Worm (Caenorhabditis elegans) whole organism, early embryonic: Measurements from ENCODE around the gene rfk-1.

ENCODE experiments used
- B0310.2 ChIP-seq: sonication (generic microtip); optimal IDR thresholded peaks from 2 replicates; lab custom pipeline; 2016; ENCODE audit warnings: mild to moderate bottlenecking, missing genetic modification characterization, missing compliant biosample characterization
- F13C5.2 ChIP-seq: sonication (generic microtip); optimal IDR thresholded peaks from 2 replicates; lab custom pipeline; 2017; ENCODE audit warnings: mild to moderate bottlenecking, missing genetic modification characterization, inconsistent platforms, missing compliant biosample characterization
- aly-1 ChIP-seq: sonication (generic microtip); optimal IDR thresholded peaks from 2 replicates; lab custom pipeline; 2016; ENCODE audit warnings: missing genetic modification characterization, missing compliant biosample characterization
- ama-1 ChIP-seq: fragments of 150-350 bp; optimal IDR thresholded peaks from 2 replicates; lab custom pipeline; 2014
- ceh-13 ChIP-seq: fragments of 200-800 bp; sonication (Bioruptor generic); optimal IDR thresholded peaks from 2 replicates; lab custom pipeline; 2018; ENCODE audit warnings: mild to moderate bottlenecking, missing genetic modification characterization, missing compliant biosample characterization
- ceh-36 ChIP-seq: sonication (generic microtip); optimal IDR thresholded peaks from 2 replicates; lab custom pipeline; 2016; ENCODE audit warnings: missing genetic modification characterization, inconsistent platforms, missing compliant biosample characterization
- ets-7 ChIP-seq: sonication (generic microtip); optimal IDR thresholded peaks from 2 replicates; lab custom pipeline; 2016; ENCODE audit warnings: missing genotype, missing genetic modification characterization, missing compliant biosample characterization
- flt-1 ChIP-seq: fragments of 200-800 bp; sonication (Bioruptor generic); IDR thresholded peaks from 2 replicates; pipeline ENCODE4 v1.3.6; 2022; ENCODE audit warnings: missing genetic modification characterization, missing compliant biosample characterization
- hmbx-1 ChIP-seq: sonication (generic microtip); optimal IDR thresholded peaks from 2 replicates; lab custom pipeline; 2016; ENCODE audit warnings: mild to moderate bottlenecking, missing genetic modification characterization, missing compliant biosample characterization
- hmg-4 ChIP-seq: fragments of 200-800 bp; sonication (Bioruptor generic); optimal IDR thresholded peaks from 2 replicates; lab custom pipeline; 2018; ENCODE audit warnings: mild to moderate bottlenecking, missing genetic modification characterization, missing compliant biosample characterization
- hnd-1 ChIP-seq: sonication (generic microtip); optimal IDR thresholded peaks from 2 replicates; lab custom pipeline; 2016; ENCODE audit warnings: missing genetic modification characterization, missing compliant biosample characterization
- pes-1 ChIP-seq: fragments of 200-800 bp; sonication (Bioruptor generic); IDR thresholded peaks from 2 replicates; pipeline ENCODE4 v1.3.6; 2022; ENCODE audit warnings: missing genetic modification reagents, missing genetic modification characterization, missing compliant biosample characterization
- scrt-1 ChIP-seq: fragments of 200-800 bp; sonication (Bioruptor generic); IDR thresholded peaks from 2 replicates; pipeline ENCODE4 v1.3.6; 2022; ENCODE audit warnings: missing genetic modification characterization, missing compliant biosample characterization
- sea-1 ChIP-seq: fragments of 200-800 bp; sonication (Bioruptor generic); conservative IDR thresholded peaks from 2 replicates; pipeline ENCODE4 v1.3.6; 2022; ENCODE audit warnings: missing genetic modification characterization, missing compliant biosample characterization
- tbx-11 ChIP-seq: fragments of 200-800 bp; sonication (Bioruptor generic); IDR thresholded peaks from 2 replicates; pipeline ENCODE4 v1.3.6; 2022; ENCODE audit warnings: missing genetic modification characterization, missing compliant biosample characterization
- tbx-37 ChIP-seq: fragments of 200-800 bp; sonication (Bioruptor generic); conservative IDR thresholded peaks from 2 replicates; pipeline ENCODE4 v1.3.6; 2022; ENCODE audit warnings: missing genetic modification reagents, missing genetic modification characterization, missing compliant biosample characterization
- tra-4 ChIP-seq: sonication (generic microtip); optimal IDR thresholded peaks from 2 replicates; lab custom pipeline; 2017; ENCODE audit warnings: missing genetic modification characterization, missing compliant biosample characterization

The rfk-1 gene

DNA sequence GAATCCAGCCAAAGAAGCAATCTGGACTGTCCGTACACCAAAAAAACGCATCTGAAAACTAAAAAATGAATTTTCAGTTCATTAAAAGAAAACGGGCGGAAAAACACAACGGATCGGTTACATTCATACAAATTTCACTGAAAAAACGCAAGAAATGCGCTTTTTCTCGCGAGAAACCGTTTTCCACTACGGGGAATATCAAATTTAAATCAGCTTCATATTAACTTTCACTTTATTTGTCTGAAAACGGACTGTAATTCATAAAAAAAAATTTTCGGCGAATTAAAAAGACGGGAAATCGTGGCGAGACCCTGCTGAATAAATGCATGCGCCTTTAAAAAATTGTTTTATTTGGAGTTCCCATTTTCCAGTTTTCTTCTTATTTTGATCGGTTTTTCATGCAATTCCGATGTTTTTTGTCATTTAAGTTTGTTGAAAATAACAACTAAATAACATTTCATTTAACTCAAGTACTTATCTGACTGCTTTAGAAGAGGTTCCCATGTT lies 41.5 kb downstream of the rfk-1 start, which contains the start of gene pges-2:
TSS of gene pges-2 (minus strand) at position 51 of the 507 bp plus-strand sequence.
- no peak for TF ChIP-seq tbx-37 (GFP tag; lab: Robert Waterston, UW)
- TF ChIP-seq hmbx-1 (tag; lab: Kevin White, UChicago) = no peak
- no peak for TF ChIP-seq F13C5.2
- no peak for TF ChIP-seq tbx-11 (GFP tag; lab: Robert Waterston, UW)
- no peak for TF ChIP-seq ceh-36
- TF ChIP-seq aly-1 (tag; lab: Kevin White, UChicago) = no peak
- TF ChIP-seq B0310.2 = no peak
- no peak for TF ChIP-seq ets-7 (tag; lab: Kevin White, UChicago)

DNA sequence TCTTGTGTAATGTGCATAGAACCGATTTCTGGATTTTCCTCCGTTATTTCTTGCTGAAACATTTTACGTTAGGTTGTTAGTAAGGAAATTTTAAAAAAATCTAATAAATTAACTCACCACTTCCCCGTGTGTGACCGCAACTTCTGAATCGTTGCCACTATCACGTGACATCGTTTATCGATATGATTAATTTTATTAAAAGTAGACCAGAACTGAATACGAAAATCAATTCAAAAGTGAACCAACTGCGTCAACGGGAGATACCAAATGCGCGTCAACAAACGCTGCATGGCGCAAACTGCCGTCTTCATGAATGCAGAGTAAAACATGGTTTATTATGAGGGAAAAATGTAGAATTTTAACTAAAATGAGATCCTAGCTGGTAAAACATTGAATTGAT lies 43.3 kb downstream of the rfk-1 start, which contains the start of gene sir-2.1:
TSS of gene sir-2.1 (minus strand) at position 212 of the 400 bp plus-strand sequence.
- TF ChIP-seq tra-4 (no peak), ceh-36 (no peak), ets-7 (tag; lab: Kevin White, UChicago) (no peak), B0310.2 (no peak), scrt-1 (no peak), pes-1 (GFP tag; lab: Robert Waterston, UW) (no peak), aly-1 (tag; lab: Kevin White, UChicago) (no peak), ama-1 (lab: Kevin White, UChicago) (no peak), flt-1 (GFP tag; lab: Robert Waterston, UW) (no peak), ceh-13 (GFP tag; lab: Kevin White, UChicago) (no peak), hnd-1 (no peak), tbx-37 (GFP tag; lab: Robert Waterston, UW) (no peak), hmbx-1 (tag; lab: Kevin White, UChicago) (no peak), sea-1 (GFP tag; lab: Robert Waterston, UW) (no peak), hmg-4 (GFP tag; lab: Kevin White, UChicago) (no peak), F13C5.2 (no peak), tbx-11 (GFP tag; lab: Robert Waterston, UW) (no peak)

DNA sequence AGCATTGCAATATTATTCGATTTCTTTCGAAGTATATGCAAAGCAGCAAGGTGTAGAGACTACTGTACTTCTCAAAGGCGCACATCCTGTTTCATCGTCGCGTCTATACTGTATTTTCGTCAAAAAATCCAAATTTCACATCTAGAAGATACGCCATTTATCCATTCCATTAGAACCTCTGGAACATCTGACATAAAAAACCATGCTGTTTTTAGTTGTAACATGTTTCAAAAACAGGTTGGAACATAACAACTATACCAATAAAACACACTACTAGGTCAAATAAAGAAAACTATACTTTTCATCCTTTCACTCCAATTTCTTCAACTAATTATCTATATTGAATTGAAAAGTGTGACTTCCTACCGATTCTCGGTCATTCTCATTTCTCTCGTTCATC lies 48.9 kb downstream of the rfk-1 start, which contains the start of gene ugt-59:
TSS of gene ugt-59 (plus strand) at position 301 of the 400 bp plus-strand sequence.
- TF ChIP-seq sea-1 (GFP tag; lab: Robert Waterston, UW) = no peak
- TF ChIP-seq flt-1 (GFP tag; lab: Robert Waterston, UW) = no peak
- no peak for TF ChIP-seq hnd-1
- TF ChIP-seq tbx-37 (GFP tag; lab: Robert Waterston, UW) = no peak
- no peak for TF ChIP-seq F13C5.2
- TF ChIP-seq pes-1 (GFP tag; lab: Robert Waterston, UW) = no peak
- TF ChIP-seq hmbx-1 (tag; lab: Kevin White, UChicago) = no peak
- TF ChIP-seq scrt-1 = no peak
- TF ChIP-seq tra-4 = no peak
- no peak for TF ChIP-seq tbx-11 (GFP tag; lab: Robert Waterston, UW)
- no peak for TF ChIP-seq ama-1 (lab: Kevin White, UChicago)
- no peak for TF ChIP-seq ceh-13 (GFP tag; lab: Kevin White, UChicago)
- TF ChIP-seq aly-1 (tag; lab: Kevin White, UChicago) = no peak
